Worm (Caenorhabditis elegans) whole organism, L4 larva: ENCODE data around the gene mrps-18A.

ENCODE experiments used
- F44E2.7 ChIP-seq: fragments of 200-800 bp; sonication (Bioruptor generic); IDR thresholded peaks from 2 replicates; pipeline ENCODE4 v2.1.2; 2022; ENCODE audit warnings: missing genetic modification characterization, missing compliant biosample characterization
- R02D3.7 ChIP-seq: fragments of 150-350 bp; sonication (generic microtip); optimal IDR thresholded peaks from 3 replicates; lab custom pipeline; 2014; ENCODE audit warnings: missing biosample characterization, missing genetic modification characterization
- T20F7.1 ChIP-seq: fragments of 200-800 bp; sonication (Bioruptor generic); optimal IDR thresholded peaks from 2 replicates; lab custom pipeline; 2018; ENCODE audit warnings: mild to moderate bottlenecking, missing genetic modification characterization, missing compliant biosample characterization
- T26A8.4 ChIP-seq: fragments of 200-800 bp; sonication (Bioruptor generic); IDR thresholded peaks from 2 replicates; pipeline ENCODE4 v1.3.6; 2022; ENCODE audit warnings: missing genetic modification characterization, missing compliant biosample characterization
- aha-1 ChIP-seq: fragments of 150-350 bp; peaks from one replicate; lab custom pipeline; 2014; ENCODE audit warnings: missing biosample characterization, missing genetic modification characterization
- ama-1 ChIP-seq: fragments of 150-350 bp; optimal IDR thresholded peaks from 2 replicates; lab custom pipeline; 2014; ENCODE audit warnings: inconsistent platforms, mixed read lengths
- attf-4 ChIP-seq: sonication (generic microtip); optimal IDR thresholded peaks from 3 replicates; lab custom pipeline; 2017; ENCODE audit warnings: missing biosample characterization, missing genetic modification characterization
- ceh-20 ChIP-seq: fragments of 200-800 bp; sonication (Bioruptor generic); IDR thresholded peaks from 2 replicates; pipeline ENCODE4 v1.3.6; 2022; ENCODE audit warnings: missing genetic modification reagents, missing genetic modification characterization, missing compliant biosample characterization
- ceh-28 ChIP-seq: fragments of 150-350 bp; optimal IDR thresholded peaks from 2 replicates; lab custom pipeline; 2014; ENCODE audit warnings: missing biosample characterization, missing genetic modification reagents, missing genetic modification characterization
- ceh-62 ChIP-seq: sonication (generic microtip); optimal IDR thresholded peaks from 2 replicates; lab custom pipeline; 2017; ENCODE audit warnings: missing biosample characterization, missing genetic modification characterization
- ctbp-1 ChIP-seq: fragments of 200-800 bp; sonication (Bioruptor generic); IDR thresholded peaks from 2 replicates; pipeline ENCODE4 v1.3.6; 2022; ENCODE audit warnings: missing genetic modification reagents, missing genetic modification characterization, missing compliant biosample characterization
- daf-12 ChIP-seq: fragments of 150-350 bp; optimal IDR thresholded peaks from 2 replicates; lab custom pipeline; 2014; ENCODE audit warnings: missing biosample characterization, missing genetic modification reagents, missing genetic modification characterization
- daf-16 ChIP-seq, 3 experiments: sonication (generic microtip); optimal IDR thresholded peaks; 2 replicates each; lab custom pipeline; 2016 to 2017; ENCODE audit warnings: missing genetic modification characterization in 3 of 3, missing genetic modification reagents in 3 of 3, mild to moderate bottlenecking in 2 of 3, missing compliant biosample characterization in 2 of 3, missing biosample characterization in 1 of 3, moderate library complexity in 1 of 3
- daf-8 ChIP-seq: fragments of 200-800 bp; sonication (Bioruptor generic); IDR thresholded peaks from 2 replicates; pipeline ENCODE4 v1.3.6; 2022; ENCODE audit warnings: missing genetic modification characterization, missing compliant biosample characterization
- dmd-6 ChIP-seq: fragments of 200-800 bp; sonication (Bioruptor generic); IDR thresholded peaks from 2 replicates; pipeline ENCODE4 v1.3.6; 2022; ENCODE audit warnings: missing genetic modification reagents, missing genetic modification characterization, missing compliant biosample characterization
- duxl-1 ChIP-seq: sonication (generic microtip); optimal IDR thresholded peaks from 2 replicates; lab custom pipeline; 2016; ENCODE audit warnings: mild to moderate bottlenecking, missing genetic modification characterization, moderate library complexity, missing compliant biosample characterization; ENCODE audit not compliant: poor library complexity
- dve-1 ChIP-seq: sonication (generic microtip); optimal IDR thresholded peaks from 2 replicates; lab custom pipeline; 2017; ENCODE audit warnings: antibody characterized with exemption, mild to moderate bottlenecking, missing genetic modification characterization, missing compliant biosample characterization; ENCODE audit not compliant: insufficient read depth
- fos-1 ChIP-seq: fragments of 150-350 bp; optimal IDR thresholded peaks from 2 replicates; lab custom pipeline; 2014; ENCODE audit warnings: missing biosample characterization, missing genetic modification characterization
- hlh-11 ChIP-seq: fragments of 200-800 bp; sonication (Bioruptor generic); optimal IDR thresholded peaks from 2 replicates; lab custom pipeline; 2018; ENCODE audit warnings: mild to moderate bottlenecking, missing genetic modification characterization, missing compliant biosample characterization
- hlh-30 ChIP-seq: sonication (generic microtip); optimal IDR thresholded peaks from 2 replicates; lab custom pipeline; 2017; ENCODE audit warnings: antibody characterized with exemption, mild to moderate bottlenecking, missing genetic modification characterization, missing compliant biosample characterization; ENCODE audit not compliant: insufficient read depth
- hmg-1.1 ChIP-seq: fragments of 200-800 bp; sonication (Bioruptor generic); IDR thresholded peaks from 2 replicates; pipeline ENCODE4 v1.3.6; 2022; ENCODE audit warnings: missing genetic modification reagents, missing genetic modification characterization, missing compliant biosample characterization
- jun-1 ChIP-seq: fragments of 150-350 bp; optimal IDR thresholded peaks from 2 replicates; lab custom pipeline; 2014; ENCODE audit warnings: missing biosample characterization, missing genetic modification reagents, missing genetic modification characterization
- lin-38 ChIP-seq: fragments of 200-800 bp; sonication (Bioruptor generic); IDR thresholded peaks from 2 replicates; pipeline ENCODE4 v1.3.6; 2022; ENCODE audit warnings: missing genetic modification reagents, missing genetic modification characterization, missing compliant biosample characterization
- lsy-2 ChIP-seq, 2 experiments: fragments of 150-350 bp in 1 of 2; sonication (generic microtip) in 1 of 2; optimal IDR thresholded peaks; 2 replicates each; lab custom pipeline; 2014 to 2017; ENCODE audit warnings: missing biosample characterization in 2 of 2, missing genetic modification characterization in 2 of 2
- mes-2 ChIP-seq: sonication (generic microtip); optimal IDR thresholded peaks from 2 replicates; lab custom pipeline; 2016; ENCODE audit warnings: missing genotype, mild to moderate bottlenecking, missing genetic modification characterization, missing compliant biosample characterization; ENCODE audit not compliant: poor library complexity, severe bottlenecking
- mxl-3 ChIP-seq: fragments of 200-800 bp; sonication (Bioruptor generic); optimal IDR thresholded peaks from 2 replicates; lab custom pipeline; 2018; ENCODE audit warnings: mild to moderate bottlenecking, missing genetic modification characterization, missing compliant biosample characterization
- nhr-28 ChIP-seq: fragments of 150-350 bp; optimal IDR thresholded peaks from 2 replicates; lab custom pipeline; 2014; ENCODE audit warnings: missing biosample characterization, missing genetic modification characterization
- nhr-41 ChIP-seq: fragments of 200-800 bp; sonication (Bioruptor generic); IDR thresholded peaks from 2 replicates; pipeline ENCODE4 v1.3.6; 2022; ENCODE audit warnings: missing genetic modification reagents, missing genetic modification characterization, missing compliant biosample characterization
- nhr-48 ChIP-seq: sonication (generic microtip); optimal IDR thresholded peaks from 2 replicates; lab custom pipeline; 2016; ENCODE audit warnings: mild to moderate bottlenecking, missing genetic modification characterization, missing compliant biosample characterization
- nhr-76 ChIP-seq: fragments of 150-350 bp; optimal IDR thresholded peaks from 2 replicates; lab custom pipeline; 2014; ENCODE audit warnings: missing biosample characterization, missing genetic modification characterization
- pha-4 ChIP-seq, 2 experiments: fragments of 150-350 bp in 1 of 2; fragments of 200-800 bp in 1 of 2; sonication (Bioruptor generic) in 1 of 2; IDR thresholded peaks in 1 of 2; optimal IDR thresholded peaks in 1 of 2; 2 replicates each; pipeline versions ENCODE4 v1.3.6 to Lab custom; 2014 to 2022; ENCODE audit warnings: missing genetic modification characterization in 2 of 2, missing genetic modification reagents in 2 of 2, missing biosample characterization in 1 of 2, missing compliant biosample characterization in 1 of 2
- php-3 ChIP-seq: fragments of 200-800 bp; sonication (Bioruptor generic); IDR thresholded peaks from 2 replicates; pipeline ENCODE4 v1.3.6; 2022; ENCODE audit warnings: missing genetic modification reagents, missing genetic modification characterization, missing compliant biosample characterization
- sdz-12 ChIP-seq: fragments of 200-800 bp; sonication (Bioruptor generic); optimal IDR thresholded peaks from 2 replicates; lab custom pipeline; 2018; ENCODE audit warnings: mild to moderate bottlenecking, missing genetic modification characterization, missing compliant biosample characterization
- tag-97 ChIP-seq: fragments of 200-800 bp; sonication (Bioruptor generic); IDR thresholded peaks from 2 replicates; pipeline ENCODE4 v1.3.6; 2022; ENCODE audit warnings: missing genetic modification characterization, missing compliant biosample characterization
- tra-1 ChIP-seq: fragments of 200-800 bp; sonication (Bioruptor generic); IDR thresholded peaks from 2 replicates; pipeline ENCODE4 v1.3.6; 2022; ENCODE audit warnings: missing genetic modification reagents, missing genetic modification characterization, missing compliant biosample characterization
- unc-130 ChIP-seq: sonication (generic microtip); optimal IDR thresholded peaks from 2 replicates; lab custom pipeline; 2016; ENCODE audit warnings: missing genetic modification reagents, missing genetic modification characterization, missing compliant biosample characterization
- unc-39 ChIP-seq: sonication (generic microtip); optimal IDR thresholded peaks from 2 replicates; lab custom pipeline; 2017; ENCODE audit warnings: missing biosample characterization, missing genetic modification characterization
- zfp-3 ChIP-seq: fragments of 200-800 bp; sonication (Bioruptor generic); conservative IDR thresholded peaks from 2 replicates; pipeline ENCODE4 v1.3.6; 2022; ENCODE audit warnings: missing genetic modification reagents, missing genetic modification characterization, missing compliant biosample characterization
- zip-2 ChIP-seq: fragments of 150-350 bp; optimal IDR thresholded peaks from 2 replicates; lab custom pipeline; 2014; ENCODE audit warnings: missing biosample characterization, missing genetic modification characterization
- ztf-11 ChIP-seq: fragments of 150-350 bp; optimal IDR thresholded peaks from 2 replicates; lab custom pipeline; 2014; ENCODE audit warnings: missing biosample characterization, missing genetic modification characterization

The mrps-18A gene

ce11 chrIII:8334432-8334831 lies 2.7 kb upstream of the mrps-18A start, which contains the start of gene ZC262.4 (continued):
- TF ChIP-seq nhr-76 (tag; lab: Kevin White, UChicago) (no peak), unc-39 (tag; lab: Kevin White, UChicago) (no peak)

- TF ChIP-seq aha-1 (peak; percentile 30), mes-2 (tag; lab: Kevin White, UChicago) (no peak)
- TF ChIP-seq, all 104 proteins: peak for 1
Observed at ce11 chrIII:8331211-8331610, 508 bp downstream of the mrps-18A start, which contains the start of gene iglr-2. Gene iglr-2 (minus strand): TSS chrIII:8331311.

- no peak for TF ChIP-seq nhr-41 (GFP tag; lab: Robert Waterston, UW)
- peak; percentile 37 for TF ChIP-seq hlh-30 (tag; lab: Kevin White, UChicago)
- no peak for TF ChIP-seq tra-1 (GFP tag; lab: Robert Waterston, UW)
- peak; percentile 12; the same call in 1 of the 2 replicates for TF ChIP-seq php-3 (GFP tag; lab: Robert Waterston, UW)
- peak; percentile 82 for TF ChIP-seq dve-1 (tag; lab: Kevin White, UChicago)
- peak; percentile 13 for TF ChIP-seq aha-1
- TF ChIP-seq lsy-2 (tag; optimal IDR thresholded peaks at IDR 0.05; lab: Kevin White, UChicago) = peak in 1 of 2 experiments; percentile 51
- peak; percentile 55 for TF ChIP-seq hlh-11
- peak; percentile 2 for TF ChIP-seq jun-1 (tag; lab: Kevin White, UChicago)
- TF ChIP-seq duxl-1 (tag; lab: Kevin White, UChicago) = no peak
- TF ChIP-seq T26A8.4 (GFP tag; lab: Robert Waterston, UW) = peak; percentile 25; the same call in 1 of the 2 replicates
- no peak for TF ChIP-seq ceh-28
- 0 out of 2 replicates have a peak, but pooled peaks have one; percentile 58 for TF ChIP-seq zfp-3 (GFP tag; lab: Robert Waterston, UW)
- TF ChIP-seq R02D3.7 (tag; lab: Kevin White, UChicago) = no peak
- TF ChIP-seq hmg-1.1 = no peak
- TF ChIP-seq pha-4 (GFP tag; IDR thresholded peaks at IDR 0.05; lab: Robert Waterston, UW) = peak; percentile 12; the same call in 1 of the 2 replicates
- TF ChIP-seq pha-4 (tag; optimal IDR thresholded peaks at IDR 0.05; lab: Kevin White, UChicago) = no peak
- peak; percentile 2 for TF ChIP-seq nhr-48 (tag; lab: Kevin White, UChicago)
- TF ChIP-seq mes-2 (tag; lab: Kevin White, UChicago) = peak; percentile 11
- no peak for TF ChIP-seq daf-16 (GFP tag; optimal IDR thresholded peaks at IDR 0.05; lab: Kevin White, UChicago)
- peak; percentile 49 for TF ChIP-seq daf-16 (tag; optimal IDR thresholded peaks at IDR 0.05; lab: Kevin White, UChicago)
- peak; percentile 74 for TF ChIP-seq dmd-6 (GFP tag; lab: Robert Waterston, UW)
- peak; percentile 17 for TF ChIP-seq nhr-28 (tag; lab: Kevin White, UChicago)
Observed at ce11 chrIII:8325574-8326513, 5.9 kb downstream of the mrps-18A start, which contains the start of gene ZC262.13. Gene ZC262.13 (plus strand): TSS chrIII:8326214.

- TF ChIP-seq R02D3.7 (tag; lab: Kevin White, UChicago) (no peak), hlh-11 (peak; percentile 30), jun-1 (tag; lab: Kevin White, UChicago) (no peak), daf-12 (tag; lab: Kevin White, UChicago) (no peak), fos-1 (tag; lab: Kevin White, UChicago) (no peak), php-3 (GFP tag; lab: Robert Waterston, UW) (no peak), attf-4 (tag; lab: Kevin White, UChicago) (no peak), dmd-6 (GFP tag; lab: Robert Waterston, UW) (peak; percentile 26; the same call in 1 of the 2 replicates), ceh-62 (tag; lab: Kevin White, UChicago) (no peak), ztf-11 (tag; lab: Kevin White, UChicago) (no peak), daf-8 (GFP tag; lab: Robert Waterston, UW) (no peak), nhr-28 (tag; lab: Kevin White, UChicago) (peak; percentile 1), mes-2 (tag; lab: Kevin White, UChicago) (no peak), sdz-12 (GFP tag; lab: Kevin White, UChicago) (no peak), ama-1 (no peak), ceh-20 (GFP tag; lab: Robert Waterston, UW) (no peak), tag-97 (no peak), pha-4 (GFP tag; IDR thresholded peaks at IDR 0.05; lab: Robert Waterston, UW) (no peak), pha-4 (tag; optimal IDR thresholded peaks at IDR 0.05; lab: Kevin White, UChicago) (no peak), zip-2 (tag; lab: Kevin White, UChicago) (no peak), ctbp-1 (GFP tag; lab: Robert Waterston, UW) (no peak), T20F7.1 (no peak), lin-38 (no peak), mxl-3 (GFP tag; lab: Kevin White, UChicago) (no peak), F44E2.7 (GFP tag; lab: Robert Waterston, UW) (no peak), unc-130 (GFP tag; lab: Kevin White, UChicago) (no peak)
Observed at ce11 chrIII:8324412-8324811, 7.3 kb downstream of the mrps-18A start, which contains the start of gene F10E9.12. Gene F10E9.12 (plus strand): TSS chrIII:8324542.
